Worm (Caenorhabditis elegans): ENCODE data around the gene srx-95.
"Not testable (repeated sequence)": the region's sequence is repeated elsewhere in the genome, so short reads cannot be mapped to it uniquely, and the experiment has no call there.

DNA sequence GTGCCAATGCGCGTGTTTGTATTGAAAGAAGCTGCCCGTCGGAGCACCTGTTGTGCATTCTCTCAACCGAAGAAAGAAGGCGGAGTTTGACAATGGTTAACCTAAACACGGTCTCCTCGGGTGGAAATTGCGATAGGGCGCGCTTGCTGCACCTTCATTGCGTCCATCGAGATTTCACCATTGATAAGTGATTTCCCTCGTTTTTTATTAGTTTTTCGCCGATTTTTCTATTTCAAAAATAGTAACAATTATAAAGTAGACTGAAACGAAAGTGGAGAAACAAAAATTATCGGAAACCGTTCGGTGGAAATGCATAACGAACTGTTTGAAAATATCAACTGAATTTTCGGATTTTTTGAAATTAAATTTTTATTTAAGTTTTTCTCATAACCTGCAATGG is 20.5 kb upstream of the srx-95 start, which contains the start of gene agr-1:
- TF ChIP-seq ceh-9 (tag; optimal IDR thresholded peaks at IDR 0.05); ama-1 (optimal IDR thresholded peaks at IDR 0.05); nhr-77 (tag; optimal IDR thresholded peaks at IDR 0.05); ZK546.5 (tag; optimal IDR thresholded peaks at IDR 0.05); unc-39 (tag; optimal IDR thresholded peaks at IDR 0.05); sea-2 (GFP tag; optimal IDR thresholded peaks at IDR 0.05); ztf-11 (tag; optimal IDR thresholded peaks at IDR 0.05); zag-1 (tag; optimal IDR thresholded peaks at IDR 0.05); pha-4 (tag; optimal IDR thresholded peaks at IDR 0.05); nhr-28 (tag; optimal IDR thresholded peaks at IDR 0.05); unc-62 (GFP tag; optimal IDR thresholded peaks at IDR 0.05); ceh-28 (tag; optimal IDR thresholded peaks at IDR 0.05); nhr-11 (tag; optimal IDR thresholded peaks at IDR 0.05); snpc-4 (tag; optimal IDR thresholded peaks at IDR 0.05): not testable (repeated sequence)

Measured in whole organism, L3 larva.